Worm (Caenorhabditis elegans): ENCODE measurements around the gene cki-1.
A peak's percentile ranks its signal among the peaks of the same experiment; 100 is the strongest.

The cki-1 gene

ce11 chrII:7845571-7846236 is 34.7 kb downstream of the cki-1 start, which contains the start of gene T09A5.4:
TSS of gene T09A5.4 (plus strand) at chrII:7846186.
- TF ChIP-seq lin-26 (GFP tag; IDR thresholded peaks at IDR 0.05), result no peak
- no peak for TF ChIP-seq gei-17 (GFP tag; optimal IDR thresholded peaks at IDR 0.05)
- TF ChIP-seq unc-130 (GFP tag; optimal IDR thresholded peaks at IDR 0.05), result no peak
- no peak for TF ChIP-seq Y95B8A.8 (GFP tag; IDR thresholded peaks at IDR 0.05)
- TF ChIP-seq lag-1 (GFP tag; IDR thresholded peaks at IDR 0.05), result no peak
- no peak for TF ChIP-seq aptf-2 (GFP tag; conservative IDR thresholded peaks at IDR 0.05)
- no peak for TF ChIP-seq akir-1 (GFP tag; optimal IDR thresholded peaks at IDR 0.05)
- TF ChIP-seq ceh-100 (GFP tag; IDR thresholded peaks at IDR 0.05), result no peak
- TF ChIP-seq sea-2 (GFP tag; IDR thresholded peaks at IDR 0.05), result no peak
- no peak for TF ChIP-seq F55B11.4 (tag; optimal IDR thresholded peaks at IDR 0.05; ENCODE audit: borderline replicate concordance, insufficient read depth)
- TF ChIP-seq dox-1 (GFP tag; IDR thresholded peaks at IDR 0.05), result no peak
- no peak for TF ChIP-seq F57C9.4 (tag; optimal IDR thresholded peaks at IDR 0.05)
- TF ChIP-seq D2030.7 (GFP tag; IDR thresholded peaks at IDR 0.05), result no peak
- no peak for TF ChIP-seq ztf-26 (tag; optimal IDR thresholded peaks at IDR 0.05)
- TF ChIP-seq C17E4.6 (GFP tag; IDR thresholded peaks at IDR 0.05), result no peak
- TF ChIP-seq ceh-58 (GFP tag; IDR thresholded peaks at IDR 0.05), result no peak
- TF ChIP-seq C06A6.2 (GFP tag; conservative IDR thresholded peaks at IDR 0.05), result no peak
- TF ChIP-seq bed-1 (GFP tag; IDR thresholded peaks at IDR 0.05), result no peak
- TF ChIP-seq ekl-4 (GFP tag; IDR thresholded peaks at IDR 0.05), result no peak
- TF ChIP-seq tbx-9 (tag; optimal IDR thresholded peaks at IDR 0.05; ENCODE audit: borderline replicate concordance), result no peak

DNA sequence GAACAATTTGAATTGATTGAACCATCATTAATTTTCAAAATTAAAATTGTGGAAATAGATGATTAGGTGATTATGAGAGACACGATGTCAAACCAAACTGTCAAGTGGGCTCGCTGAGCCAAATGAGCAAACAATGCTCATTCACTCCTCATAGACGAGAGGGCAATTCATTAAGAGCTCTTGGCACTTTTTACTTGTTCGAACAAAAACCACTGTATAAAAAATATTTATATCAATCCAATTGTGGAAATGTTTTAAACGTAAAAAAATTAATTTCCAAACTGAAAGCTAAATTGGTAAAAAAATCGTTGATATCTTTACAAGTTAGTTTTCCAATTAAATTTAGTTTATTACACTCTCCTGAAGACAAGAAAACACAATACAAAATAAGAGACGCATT is 38.7 kb downstream of the cki-1 start, which contains the start of gene acr-7:
Gene acr-7 (minus strand): TSS at position 101 of the 400 bp plus-strand sequence.
- no peak for TF ChIP-seq nhr-179 (tag; optimal IDR thresholded peaks at IDR 0.05)
- no peak for TF ChIP-seq aptf-2 (GFP tag; conservative IDR thresholded peaks at IDR 0.05)
- TF ChIP-seq K11D2.4 (GFP tag; IDR thresholded peaks at IDR 0.05), result no peak
- TF ChIP-seq ceh-79 (tag; optimal IDR thresholded peaks at IDR 0.05), result no peak
- no peak for TF ChIP-seq K12H6.12 (tag; optimal IDR thresholded peaks at IDR 0.05)
- no peak for TF ChIP-seq xnd-1 (tag; optimal IDR thresholded peaks at IDR 0.05)
- no peak for TF ChIP-seq snpc-1.3 (tag; optimal IDR thresholded peaks at IDR 0.05; ENCODE audit: insufficient read depth)
- no peak for TF ChIP-seq T07F8.4 (tag; optimal IDR thresholded peaks at IDR 0.05)
- TF ChIP-seq nhr-90 (tag; optimal IDR thresholded peaks at IDR 0.05), result no peak

ce11 chrII:7850575-7850974 is 39.5 kb downstream of the cki-1 start:
- TF ChIP-seq hmg-20 (GFP tag; IDR thresholded peaks at IDR 0.05), result no peak

DNA sequence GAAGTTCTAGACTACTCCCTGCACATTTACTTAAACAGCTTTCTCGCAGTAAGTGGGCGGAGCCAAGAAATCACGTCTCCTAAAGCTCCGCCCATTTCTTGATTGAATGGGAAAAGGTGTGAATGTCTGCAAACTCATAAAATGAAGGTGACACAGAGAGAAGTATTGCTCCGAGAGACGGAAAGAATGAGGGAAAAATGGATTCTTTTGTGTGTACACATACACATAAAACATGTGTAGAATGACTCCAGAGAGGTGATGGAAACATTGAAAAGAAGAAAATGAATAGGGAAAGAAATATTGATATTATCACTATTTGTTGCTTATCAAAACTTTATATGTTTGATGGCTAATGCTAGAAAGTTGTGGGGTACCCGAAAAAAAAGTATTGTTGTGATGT is 40.4 kb downstream of the cki-1 start:
- TF ChIP-seq ceh-79 (tag; optimal IDR thresholded peaks at IDR 0.05), result no peak
- TF ChIP-seq nhr-80 (tag; optimal IDR thresholded peaks at IDR 0.05), result peak; percentile 36
- TF ChIP-seq ccch-3 (GFP tag; optimal IDR thresholded peaks at IDR 0.05), result no peak

ce11 chrII:7853679-7854078 is 42.6 kb downstream of the cki-1 start, which contains the start of gene T09A5.5:
TSS of gene T09A5.5 (minus strand) at chrII:7853779.
- peak; percentile 32; the same call in 1 of the 2 replicates for TF ChIP-seq madf-6 (GFP tag; IDR thresholded peaks at IDR 0.05)
- TF ChIP-seq Y53G8AR.9 (GFP tag; conservative IDR thresholded peaks at IDR 0.05), result no peak

Data from whole organism, young adult.